Fruit fly (Drosophila melanogaster) whole organism, pupa: ENCODE results near the gene dls.

Source experiments
- CG13204 ChIP-seq: fragments of 200-800 bp; sonication (Bioruptor generic); optimal IDR thresholded peaks from 2 replicates; lab custom pipeline; 2018; ENCODE audit warnings: missing biosample characterization, mild to moderate bottlenecking, missing genetic modification characterization, moderate library complexity
- CG14655 ChIP-seq: fragments of 200-800 bp; sonication (Bioruptor generic); optimal IDR thresholded peaks from 3 replicates; lab custom pipeline; 2017; ENCODE audit warnings: mild to moderate bottlenecking, missing biosample characterization, missing genetic modification reagents, missing genetic modification characterization
- CG17806 ChIP-seq: fragments of 200-800 bp; sonication (Bioruptor generic); optimal IDR thresholded peaks from 2 replicates; lab custom pipeline; 2018; ENCODE audit warnings: missing biosample characterization, mild to moderate bottlenecking, missing genetic modification characterization, moderate library complexity
- CG32121 ChIP-seq: fragments of 200-800 bp; sonication (Bioruptor generic); IDR thresholded peaks from 2 replicates; pipeline ENCODE4 v1.3.6; 2022; ENCODE audit warnings: missing biosample characterization, missing genetic modification characterization
- CG4496 ChIP-seq: fragments of 200-800 bp; sonication (Bioruptor generic); IDR thresholded peaks from 3 replicates; pipeline ENCODE4 v1.3.6; 2022; ENCODE audit warnings: missing biosample characterization, missing genetic modification characterization
- CG8159 ChIP-seq: fragments of 200-800 bp; sonication (Bioruptor generic); optimal IDR thresholded peaks from 3 replicates; lab custom pipeline; 2018; ENCODE audit warnings: missing biosample characterization, mild to moderate bottlenecking, missing genetic modification characterization, moderate library complexity
- CG8301 ChIP-seq: fragments of 200-800 bp; sonication (Bioruptor generic); optimal IDR thresholded peaks from 2 replicates; lab custom pipeline; 2018; ENCODE audit warnings: missing biosample characterization, mild to moderate bottlenecking, missing genetic modification characterization
- Pif1A ChIP-seq: fragments of 200-800 bp; sonication (Bioruptor generic); optimal IDR thresholded peaks from 3 replicates; lab custom pipeline; 2016; ENCODE audit warnings: missing biosample characterization, missing genetic modification characterization
- fd96Ca ChIP-seq: fragments of 200-800 bp; sonication (Bioruptor generic); IDR thresholded peaks from 3 replicates; pipeline ENCODE4 v1.3.6; 2022; ENCODE audit warnings: missing biosample characterization, missing genetic modification characterization
- rn ChIP-seq: fragments of 200-800 bp; sonication (Bioruptor generic); IDR thresholded peaks from 2 replicates; pipeline ENCODE4 v1.3.6; 2022; ENCODE audit warnings: missing biosample characterization, missing genetic modification characterization

DNA sequence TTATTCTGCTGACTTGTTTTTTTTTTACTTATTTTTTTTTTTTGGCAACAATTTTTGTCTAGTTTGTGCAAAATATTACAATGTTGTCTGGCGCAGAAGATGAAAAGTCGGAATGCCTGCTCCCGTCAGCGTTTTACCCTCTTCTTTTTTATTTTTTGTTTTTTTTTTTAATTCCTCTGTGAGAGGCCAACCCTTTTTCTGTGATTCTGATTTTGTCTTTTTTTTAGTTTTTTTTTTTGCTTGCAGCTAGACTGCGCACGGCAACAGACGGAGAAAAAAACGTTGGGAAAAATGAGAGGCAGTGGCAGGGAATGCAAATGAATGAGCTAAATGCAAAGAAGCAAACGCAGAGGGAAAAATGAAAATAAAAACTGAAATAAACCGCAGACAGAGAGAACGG, 48.0 kb upstream of the dls start:
- TF ChIP-seq Pif1A (GFP tag; lab: Kevin White, UChicago) (peak; percentile 62), CG8159 (tag; lab: Kevin White, UChicago) (peak; percentile 6), fd96Ca (GFP tag; lab: Robert Waterston, UW) (no peak), CG8301 (tag; lab: Kevin White, UChicago) (no peak), CG14655 (GFP tag; lab: Kevin White, UChicago) (peak; percentile 34), CG4496 (GFP tag; lab: Robert Waterston, UW) (peak; percentile 74), rn (GFP tag; lab: Robert Waterston, UW) (0 out of 2 replicates have a peak, but pooled peaks have one; percentile 23), CG32121 (GFP tag; lab: Robert Waterston, UW) (peak; percentile 64), CG13204 (peak; percentile 43), CG17806 (tag; lab: Kevin White, UChicago) (no peak)
